Fruit fly (Drosophila melanogaster): ENCODE results near the gene CG14636.

CG14636 gene

dm6 chr3R:4186820-4187540 is 28.1 kb downstream of the CG14636 start:
- no peak for TF ChIP-seq CG8478 (optimal IDR thresholded peaks at IDR 0.05)
- no peak for TF ChIP-seq EcR (GFP tag; optimal IDR thresholded peaks at IDR 0.05)
- no peak for TF ChIP-seq pan (optimal IDR thresholded peaks at IDR 0.05)

dm6 chr3R:4180543-4181214 is 34.4 kb downstream of the CG14636 start:
- TF ChIP-seq Dll (optimal IDR thresholded peaks at IDR 0.05) (no peak), EcR (GFP tag; optimal IDR thresholded peaks at IDR 0.05) (no peak), CG8478 (optimal IDR thresholded peaks at IDR 0.05) (no peak), psq (optimal IDR thresholded peaks at IDR 0.05) (no peak), pan (optimal IDR thresholded peaks at IDR 0.05) (no peak), usp (GFP tag; optimal IDR thresholded peaks at IDR 0.05) (no peak)

- TF ChIP-seq pan (optimal IDR thresholded peaks at IDR 0.05), result no peak
- TF ChIP-seq CG8478 (optimal IDR thresholded peaks at IDR 0.05), result no peak
- TF ChIP-seq psq (optimal IDR thresholded peaks at IDR 0.05), result no peak
- no peak for TF ChIP-seq Dll (optimal IDR thresholded peaks at IDR 0.05)
- no peak for TF ChIP-seq usp (GFP tag; optimal IDR thresholded peaks at IDR 0.05)
- no peak for TF ChIP-seq EcR (GFP tag; optimal IDR thresholded peaks at IDR 0.05)
Measured at dm6 chr3R:4178750-4179485, 36.2 kb downstream of the CG14636 start.

dm6 chr3R:4176728-4177127 is 38.4 kb downstream of the CG14636 start:
- TF ChIP-seq psq (optimal IDR thresholded peaks at IDR 0.05) (no peak), usp (GFP tag; optimal IDR thresholded peaks at IDR 0.05) (no peak), pan (optimal IDR thresholded peaks at IDR 0.05) (no peak), EcR (GFP tag; optimal IDR thresholded peaks at IDR 0.05) (no peak), CG8478 (optimal IDR thresholded peaks at IDR 0.05) (no peak), Dll (optimal IDR thresholded peaks at IDR 0.05) (no peak)

dm6 chr3R:4174975-4175374 is 40.1 kb downstream of the CG14636 start:
- TF ChIP-seq pan (optimal IDR thresholded peaks at IDR 0.05) (no peak), Dll (optimal IDR thresholded peaks at IDR 0.05) (no peak)

- no peak for TF ChIP-seq psq (optimal IDR thresholded peaks at IDR 0.05)
- no peak for TF ChIP-seq Dll (optimal IDR thresholded peaks at IDR 0.05)
- no peak for TF ChIP-seq pan (optimal IDR thresholded peaks at IDR 0.05)
- no peak for TF ChIP-seq usp (GFP tag; optimal IDR thresholded peaks at IDR 0.05)
- no peak for TF ChIP-seq EcR (GFP tag; optimal IDR thresholded peaks at IDR 0.05)
- no peak for TF ChIP-seq CG8478 (optimal IDR thresholded peaks at IDR 0.05)
Measured at dm6 chr3R:4174470-4174869, 40.6 kb downstream of the CG14636 start, which contains the start of gene CG12581. Gene CG12581 (plus strand): TSS chr3R:4174632.

dm6 chr3R:4162135-4162534 is 53.0 kb downstream of the CG14636 start, which contains the start of gene CG40198:
Gene CG40198 (minus strand): TSS chr3R:4162235.
- TF ChIP-seq CG8478 (optimal IDR thresholded peaks at IDR 0.05) (no peak), psq (optimal IDR thresholded peaks at IDR 0.05) (no peak), usp (GFP tag; optimal IDR thresholded peaks at IDR 0.05) (no peak), EcR (GFP tag; optimal IDR thresholded peaks at IDR 0.05) (no peak), Dll (optimal IDR thresholded peaks at IDR 0.05) (no peak), pan (optimal IDR thresholded peaks at IDR 0.05) (no peak)
